Worm (Caenorhabditis elegans): Measurements from ENCODE around the gene vab-15.

DNA sequence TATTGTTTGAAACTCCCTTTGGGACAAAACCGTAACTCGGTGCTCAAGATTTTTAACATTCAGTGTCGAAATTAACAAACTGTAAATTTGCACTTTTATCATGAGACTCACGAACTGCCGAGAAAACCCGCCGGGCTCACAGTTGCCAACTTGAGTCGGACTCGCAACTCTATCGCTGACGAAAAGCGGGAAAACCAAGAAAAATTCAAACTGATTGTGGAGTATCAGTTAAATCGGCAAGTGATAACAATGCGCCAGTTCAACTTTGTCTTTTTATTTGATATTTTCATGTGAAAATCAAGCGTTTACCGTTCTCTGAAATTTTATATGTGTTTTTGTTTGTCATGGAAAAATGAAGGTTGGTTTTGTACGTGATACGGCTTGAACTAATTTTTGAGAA lies 35.5 kb downstream of the vab-15 start:
- TF ChIP-seq dpl-1 (GFP tag; optimal IDR thresholded peaks at IDR 0.05) (no peak), unc-62 (GFP tag; optimal IDR thresholded peaks at IDR 0.05 in 1 of 2) (no peak), unc-62 (tag; optimal IDR thresholded peaks at IDR 0.05) (no peak), pqm-1 (tag; optimal IDR thresholded peaks at IDR 0.05) (peak; percentile 59), dmd-6 (GFP tag; IDR thresholded peaks at IDR 0.05) (peak; percentile 56), nhr-237 (tag; optimal IDR thresholded peaks at IDR 0.05) (no peak), zip-11 (GFP tag; IDR thresholded peaks at IDR 0.05) (no peak), ZK546.5 (tag; optimal IDR thresholded peaks at IDR 0.05) (no peak), nhr-6 (tag; optimal IDR thresholded peaks at IDR 0.05) (no peak), nhr-76 (tag; optimal IDR thresholded peaks at IDR 0.05) (no peak), pha-4 (GFP tag; IDR thresholded peaks at IDR 0.05) (no peak), pha-4 (tag; optimal IDR thresholded peaks at IDR 0.05) (no peak), madf-9 (GFP tag; conservative IDR thresholded peaks at IDR 0.05) (no peak), F49E8.2 (tag; optimal IDR thresholded peaks at IDR 0.05; ENCODE audit: borderline replicate concordance) (no peak), R02D3.7 (tag; optimal IDR thresholded peaks at IDR 0.05) (no peak)
